Fruit fly (Drosophila melanogaster) whole organism, embryonic: ENCODE measurements around the gene Adgf-D.

ENCODE experiments used
- CG10462 ChIP-seq: fragments of 200-800 bp; sonication (Bioruptor generic); optimal IDR thresholded peaks from 2 replicates; lab custom pipeline; 2016; ENCODE audit warnings: missing biosample characterization, missing genetic modification characterization
- CG10565 ChIP-seq: fragments of 200-800 bp; sonication (Bioruptor generic); optimal IDR thresholded peaks from 3 replicates; lab custom pipeline; 2016; ENCODE audit warnings: missing biosample characterization, mild to moderate bottlenecking, missing genetic modification characterization
- CG12219 ChIP-seq: fragments of 200-800 bp; sonication (Bioruptor generic); optimal IDR thresholded peaks from 3 replicates; lab custom pipeline; 2018; ENCODE audit warnings: missing biosample characterization, mild to moderate bottlenecking, missing genetic modification characterization
- CG12236 ChIP-seq: fragments of 200-800 bp; sonication (Bioruptor generic); optimal IDR thresholded peaks from 2 replicates; lab custom pipeline; 2016; ENCODE audit warnings: missing biosample characterization, missing genetic modification characterization
- CG12744 ChIP-seq: fragments of 200-800 bp; sonication (Bioruptor generic); optimal IDR thresholded peaks from 2 replicates; lab custom pipeline; 2016; ENCODE audit warnings: missing biosample characterization, missing genetic modification characterization
- CG15011 ChIP-seq: fragments of 200-800 bp; sonication (Bioruptor generic); optimal IDR thresholded peaks from 3 replicates; lab custom pipeline; 2018; ENCODE audit warnings: missing biosample characterization, mild to moderate bottlenecking, missing genetic modification characterization
- CG1529 ChIP-seq: fragments of 200-800 bp; sonication (Bioruptor generic); optimal IDR thresholded peaks from 3 replicates; lab custom pipeline; 2018; ENCODE audit warnings: missing biosample characterization, missing genetic modification characterization
- CG15696 ChIP-seq: fragments of 200-800 bp; sonication (Bioruptor generic); optimal IDR thresholded peaks from 2 replicates; lab custom pipeline; 2019; ENCODE audit warnings: missing biosample characterization, mild to moderate bottlenecking, missing genetic modification characterization, moderate library complexity
- CG1603 ChIP-seq: fragments of 200-800 bp; sonication (Bioruptor generic); optimal IDR thresholded peaks from 2 replicates; lab custom pipeline; 2019; ENCODE audit warnings: missing biosample characterization, mild to moderate bottlenecking, missing genetic modification characterization, moderate library complexity
- CG16813 ChIP-seq: fragments of 200-800 bp; sonication (Bioruptor generic); IDR thresholded peaks from 3 replicates; pipeline ENCODE4 v1.3.6; 2022; ENCODE audit warnings: missing biosample characterization, missing genetic modification characterization; ENCODE audit not compliant: partially characterized antibody
- CG17385 ChIP-seq: fragments of 200-800 bp; sonication (Bioruptor generic); optimal IDR thresholded peaks from 3 replicates; lab custom pipeline; 2018; ENCODE audit warnings: missing biosample characterization, mild to moderate bottlenecking, missing genetic modification characterization
- CG18619 ChIP-seq: fragments of 200-800 bp; sonication (Bioruptor generic); optimal IDR thresholded peaks from 3 replicates; lab custom pipeline; 2017; ENCODE audit warnings: missing biosample characterization, mild to moderate bottlenecking, missing genetic modification characterization
- CG34376 ChIP-seq: fragments of 200-800 bp; sonication (Bioruptor generic); optimal IDR thresholded peaks from 2 replicates; lab custom pipeline; 2018; ENCODE audit warnings: missing biosample characterization, mild to moderate bottlenecking, missing genetic modification characterization
- CG43689 ChIP-seq: fragments of 200-800 bp; sonication (Bioruptor generic); IDR thresholded peaks from 2 replicates; pipeline ENCODE4 v1.3.6; 2022; ENCODE audit warnings: missing biosample characterization, missing genetic modification characterization
- CG7271 ChIP-seq: fragments of 200-800 bp; sonication (Bioruptor generic); optimal IDR thresholded peaks from 2 replicates; lab custom pipeline; 2018; ENCODE audit warnings: missing biosample characterization, mild to moderate bottlenecking, missing genetic modification characterization, moderate library complexity
- CG8388 ChIP-seq: fragments of 200-800 bp; sonication (Bioruptor generic); optimal IDR thresholded peaks from 2 replicates; lab custom pipeline; 2019; ENCODE audit warnings: missing biosample characterization, mild to moderate bottlenecking, missing genetic modification characterization, moderate library complexity
- CG8765 ChIP-seq: fragments of 200-800 bp; sonication (Bioruptor generic); IDR thresholded peaks from 2 replicates; pipeline ENCODE4 v1.3.6; 2022; ENCODE audit warnings: missing biosample characterization, missing genetic modification characterization
- CG9876 ChIP-seq: fragments of 200-800 bp; sonication (Bioruptor generic); optimal IDR thresholded peaks from 2 replicates; lab custom pipeline; 2016; ENCODE audit warnings: missing biosample characterization, missing genetic modification characterization
- Camta ChIP-seq: fragments of 200-800 bp; sonication (Bioruptor generic); optimal IDR thresholded peaks from 2 replicates; lab custom pipeline; 2016; ENCODE audit warnings: missing biosample characterization, missing genetic modification characterization
- D ChIP-seq, 2 experiments: fragments of 200-800 bp in 1 of 2; fragments of >200 bp in 1 of 2; sonication (Bioruptor generic) in 1 of 2; optimal IDR thresholded peaks; 2 replicates in 1 of 2; 3 replicates in 1 of 2; lab custom pipeline; 2017; ENCODE audit warnings: mild to moderate bottlenecking in 1 of 2, missing biosample characterization in 1 of 2, missing genetic modification characterization in 1 of 2, missing genetic modification reagents in 1 of 2
- Dad ChIP-seq: fragments of 200-800 bp; sonication (Bioruptor generic); optimal IDR thresholded peaks from 3 replicates; lab custom pipeline; 2016; ENCODE audit warnings: missing biosample characterization, missing genetic modification characterization
- Dfd ChIP-seq, 2 experiments: fragments of >200 bp; optimal IDR thresholded peaks; 2 replicates each; lab custom pipeline; 2017; ENCODE audit warnings: missing biosample characterization in 2 of 2, missing genetic modification characterization in 2 of 2
- Fer2 ChIP-seq: fragments of 200-800 bp; sonication (Bioruptor generic); optimal IDR thresholded peaks from 2 replicates; lab custom pipeline; 2018; ENCODE audit warnings: missing biosample characterization, mild to moderate bottlenecking, missing genetic modification characterization, moderate library complexity
- Gug ChIP-seq: fragments of 200-800 bp; sonication (Bioruptor generic); IDR thresholded peaks from 4 replicates; pipeline ENCODE4 v1.3.6; 2022; ENCODE audit warnings: missing biosample characterization, missing genetic modification characterization
- HmgZ ChIP-seq: fragments of 200-800 bp; sonication (Bioruptor generic); optimal IDR thresholded peaks from 2 replicates; lab custom pipeline; 2018; ENCODE audit warnings: missing biosample characterization, mild to moderate bottlenecking, missing genetic modification characterization
- Kr ChIP-seq: fragments of 200-800 bp; sonication (Bioruptor generic); optimal IDR thresholded peaks from 2 replicates; lab custom pipeline; 2017; ENCODE audit warnings: missing biosample characterization, mild to moderate bottlenecking, missing genetic modification characterization
- Nf-YA ChIP-seq: fragments of 200-800 bp; sonication (Bioruptor generic); IDR thresholded peaks from 2 replicates; pipeline ENCODE4 v1.3.6; 2022; ENCODE audit warnings: missing biosample characterization, missing genetic modification characterization
- Sin3A ChIP-seq: fragments of >200 bp; optimal IDR thresholded peaks from 2 replicates; lab custom pipeline; 2018
- Xrp1 ChIP-seq: fragments of 200-800 bp; sonication (Bioruptor generic); IDR thresholded peaks from 2 replicates; pipeline ENCODE4 v1.3.6; 2022; ENCODE audit warnings: missing biosample characterization, missing genetic modification characterization
- ac ChIP-seq: fragments of 200-800 bp; sonication (Bioruptor generic); optimal IDR thresholded peaks from 3 replicates; lab custom pipeline; 2017; ENCODE audit warnings: missing biosample characterization, mild to moderate bottlenecking, missing genetic modification characterization
- bsh ChIP-seq, 2 experiments: fragments of 200-800 bp; sonication (Bioruptor generic); optimal IDR thresholded peaks; 2 replicates each; lab custom pipeline; 2017 to 2018; ENCODE audit warnings: mild to moderate bottlenecking in 2 of 2, missing biosample characterization in 2 of 2, missing genetic modification characterization in 2 of 2, moderate library complexity in 1 of 2
- cato ChIP-seq: fragments of 200-800 bp; sonication (Bioruptor generic); optimal IDR thresholded peaks from 2 replicates; lab custom pipeline; 2016; ENCODE audit warnings: missing biosample characterization, missing genetic modification characterization, borderline replicate concordance
- cwo ChIP-seq: fragments of 200-800 bp; sonication (Bioruptor generic); optimal IDR thresholded peaks from 3 replicates; lab custom pipeline; 2017; ENCODE audit warnings: missing biosample characterization, missing genetic modification characterization, mild to moderate bottlenecking, moderate library complexity, missing genetic modification reagents
- dysf ChIP-seq: fragments of 200-800 bp; sonication (Bioruptor generic); IDR thresholded peaks from 3 replicates; pipeline ENCODE4 v1.3.6; 2022; ENCODE audit warnings: missing biosample characterization, missing genetic modification characterization
- emc ChIP-seq: fragments of 200-800 bp; sonication (Bioruptor generic); optimal IDR thresholded peaks from 2 replicates; lab custom pipeline; 2016; ENCODE audit warnings: missing biosample characterization, missing genetic modification characterization
- gem ChIP-seq: fragments of 200-800 bp; sonication (Bioruptor generic); optimal IDR thresholded peaks from 2 replicates; lab custom pipeline; 2019; ENCODE audit warnings: missing biosample characterization, mild to moderate bottlenecking, missing genetic modification characterization, moderate library complexity
- h ChIP-seq: fragments of >200 bp; optimal IDR thresholded peaks from 2 replicates; lab custom pipeline; 2017
- ind ChIP-seq: fragments of 200-800 bp; sonication (Bioruptor generic); optimal IDR thresholded peaks from 3 replicates; lab custom pipeline; 2016; ENCODE audit warnings: missing biosample characterization, missing genetic modification characterization
- jing ChIP-seq: fragments of 200-800 bp; sonication (Bioruptor generic); optimal IDR thresholded peaks from 2 replicates; lab custom pipeline; 2018; ENCODE audit warnings: missing biosample characterization, mild to moderate bottlenecking, missing genetic modification characterization
- knrl ChIP-seq: fragments of 200-800 bp; sonication (Bioruptor generic); IDR thresholded peaks from 3 replicates; pipeline ENCODE4 v1.3.6; 2022; ENCODE audit warnings: missing biosample characterization, missing genetic modification characterization; ENCODE audit not compliant: partially characterized antibody
- lola ChIP-seq, 3 experiments: fragments of >200 bp in 2 of 3; fragments of 200-800 bp in 1 of 3; sonication (Bioruptor generic) in 1 of 3; optimal IDR thresholded peaks; 2 replicates each; lab custom pipeline; 2017 to 2019; ENCODE audit warnings: missing biosample characterization in 3 of 3, missing genetic modification characterization in 3 of 3, mild to moderate bottlenecking in 1 of 3, moderate library complexity in 1 of 3
- phol ChIP-seq: fragments of 200-800 bp; sonication (Bioruptor generic); optimal IDR thresholded peaks from 3 replicates; lab custom pipeline; 2018; ENCODE audit warnings: missing biosample characterization, mild to moderate bottlenecking, missing genetic modification characterization, moderate library complexity
- pnt ChIP-seq: fragments of 200-800 bp; sonication (Bioruptor generic); optimal IDR thresholded peaks from 3 replicates; lab custom pipeline; 2016; ENCODE audit warnings: missing biosample characterization, missing genetic modification characterization
- sens ChIP-seq: fragments of 200-800 bp; sonication (Bioruptor generic); peaks from one replicate; lab custom pipeline; 2016; ENCODE audit warnings: missing biosample characterization, missing genetic modification characterization
- slbo ChIP-seq: fragments of 200-800 bp; sonication (Bioruptor generic); IDR thresholded peaks from 2 replicates; pipeline ENCODE4 v1.3.6; 2022; ENCODE audit warnings: missing biosample characterization, missing genetic modification characterization
- slou ChIP-seq: fragments of 200-800 bp; sonication (Bioruptor generic); optimal IDR thresholded peaks from 3 replicates; lab custom pipeline; 2016; ENCODE audit warnings: missing biosample characterization, missing genetic modification characterization
- sob ChIP-seq: fragments of 200-800 bp; sonication (Bioruptor generic); IDR thresholded peaks from 2 replicates; pipeline ENCODE4 v1.3.6; 2022; ENCODE audit warnings: missing biosample characterization, missing genetic modification characterization
- tin ChIP-seq: fragments of 200-800 bp; sonication (Bioruptor generic); optimal IDR thresholded peaks from 3 replicates; lab custom pipeline; 2016; ENCODE audit warnings: missing biosample characterization, missing genetic modification characterization
- tna ChIP-seq: fragments of 200-800 bp; sonication (Bioruptor generic); IDR thresholded peaks from 2 replicates; pipeline ENCODE4 v1.3.6; 2022; ENCODE audit warnings: missing biosample characterization, missing genetic modification characterization; ENCODE audit not compliant: partially characterized antibody

Gene Adgf-D

dm6 chr3R:13718076-13718475, 12.9 kb upstream of the Adgf-D start, which contains the start of gene Ubc87F:
Ubc87F (minus strand) TSS chr3R:13718176.
- TF ChIP-seq jing (GFP tag; lab: Kevin White, UChicago) (no peak), sens (GFP tag; lab: Kevin White, UChicago) (peak; percentile 9)

dm6 chr3R:13716827-13717226, 11.6 kb upstream of the Adgf-D start:
- TF ChIP-seq pnt (GFP tag; lab: Kevin White, UChicago), result peak; percentile 33
- no peak for TF ChIP-seq tna (GFP tag; lab: Robert Waterston, UW)
- TF ChIP-seq CG12236 (GFP tag; lab: Kevin White, UChicago), result no peak
- TF ChIP-seq cato (GFP tag; lab: Kevin White, UChicago), result no peak
- peak; percentile 15; the same call in 1 of the 4 replicates for TF ChIP-seq Gug (GFP tag; lab: Robert Waterston, UW)
- TF ChIP-seq CG1529 (GFP tag; lab: Kevin White, UChicago), result no peak
- TF ChIP-seq CG8388 (GFP tag; lab: Kevin White, UChicago), result peak; percentile 35
- TF ChIP-seq Dad, result no peak
- no peak for TF ChIP-seq phol (tag; lab: Kevin White, UChicago)
- no peak for TF ChIP-seq CG7271 (tag; lab: Kevin White, UChicago)
- TF ChIP-seq CG17385, result no peak
- no peak for TF ChIP-seq cwo (GFP tag; lab: Kevin White, UChicago)
- no peak for TF ChIP-seq CG15696 (tag; lab: Kevin White, UChicago)
- peak; percentile 44; the same call in 1 of the 3 replicates for TF ChIP-seq dysf (GFP tag; lab: Robert Waterston, UW)
- no peak for TF ChIP-seq Fer2 (tag; lab: Kevin White, UChicago)
- TF ChIP-seq lola (GFP tag; optimal IDR thresholded peaks at IDR 0.05; lab: Kevin White, UChicago), result no peak
- TF ChIP-seq CG8765 (GFP tag; lab: Robert Waterston, UW), result no peak
- no peak for TF ChIP-seq slou (GFP tag; lab: Kevin White, UChicago)
- no peak for TF ChIP-seq Camta (GFP tag; lab: Kevin White, UChicago)
- TF ChIP-seq h, result no peak
- no peak for TF ChIP-seq ac (GFP tag; lab: Kevin White, UChicago)
- TF ChIP-seq CG34376, result no peak
- TF ChIP-seq CG12219, result no peak
- TF ChIP-seq slbo (GFP tag; lab: Robert Waterston, UW), result peak; percentile 29; the same call in 1 of the 2 replicates
- TF ChIP-seq tin (GFP tag; lab: Kevin White, UChicago), result no peak
- TF ChIP-seq CG15011 (GFP tag; lab: Kevin White, UChicago), result no peak
- TF ChIP-seq D (optimal IDR thresholded peaks at IDR 0.05; lab: Kevin White, UChicago), result no peak
- no peak for TF ChIP-seq D (GFP tag; optimal IDR thresholded peaks at IDR 0.05; lab: Kevin White, UChicago)
- TF ChIP-seq Dfd (GFP tag; optimal IDR thresholded peaks at IDR 0.05; lab: Kevin White, UChicago), result no peak
- no peak for TF ChIP-seq CG10462 (GFP tag; lab: Kevin White, UChicago)
- no peak for TF ChIP-seq emc (GFP tag; lab: Kevin White, UChicago)
- TF ChIP-seq CG43689 (GFP tag; lab: Robert Waterston, UW), result no peak
- TF ChIP-seq Xrp1 (GFP tag; lab: Robert Waterston, UW), result peak; percentile 57; the same call in 1 of the 2 replicates
- TF ChIP-seq CG10565 (GFP tag; lab: Kevin White, UChicago), result no peak
- no peak for TF ChIP-seq Sin3A (lab: Kevin White, UChicago)
- no peak for TF ChIP-seq knrl (GFP tag; lab: Robert Waterston, UW)
- peak; percentile 46; the same call in 1 of the 2 replicates for TF ChIP-seq Nf-YA (GFP tag; lab: Robert Waterston, UW)
- no peak for TF ChIP-seq CG12744 (GFP tag; lab: Kevin White, UChicago)
- TF ChIP-seq CG9876 (GFP tag; lab: Kevin White, UChicago), result no peak
- TF ChIP-seq Kr (GFP tag; lab: Kevin White, UChicago), result no peak
- no peak for TF ChIP-seq CG16813
- peak; percentile 9 for TF ChIP-seq ind (GFP tag; lab: Kevin White, UChicago)
- peak; percentile 30 to 61 for TF ChIP-seq bsh (GFP tag; optimal IDR thresholded peaks at IDR 0.05; lab: Kevin White, UChicago)
- TF ChIP-seq CG18619 (GFP tag; lab: Kevin White, UChicago), result no peak
- no peak for TF ChIP-seq HmgZ (tag; lab: Kevin White, UChicago)
- TF ChIP-seq sob (GFP tag; lab: Robert Waterston, UW), result no peak
- peak; percentile 62 for TF ChIP-seq CG1603 (tag; lab: Kevin White, UChicago)
- TF ChIP-seq gem (tag; lab: Kevin White, UChicago), result peak; percentile 59
